Fruit fly (Drosophila melanogaster): Measurements from ENCODE around the gene Pmvk.

Gene Pmvk

DNA sequence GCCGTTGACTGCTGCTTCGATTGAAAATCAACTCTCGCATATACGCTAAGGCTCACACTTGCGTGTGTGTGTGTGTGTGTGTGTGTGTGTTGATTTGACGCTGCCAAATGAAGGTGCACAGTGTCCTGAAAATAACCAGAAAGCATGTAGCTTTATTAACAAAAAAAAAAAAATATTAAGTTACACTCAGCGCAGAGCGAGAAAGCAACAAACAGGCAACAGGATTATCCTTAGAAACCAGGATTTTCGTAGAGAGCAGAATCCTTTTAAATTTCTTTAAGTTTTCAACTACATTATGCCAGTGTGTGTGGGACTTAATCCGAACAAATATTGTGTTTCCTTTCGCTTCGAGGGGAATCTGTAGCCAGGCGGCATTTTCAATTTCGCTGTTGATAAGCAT is 47.9 kb upstream of the Pmvk start (continued):
- peak; percentile 8 for TF ChIP-seq CG2120 (GFP tag; optimal IDR thresholded peaks at IDR 0.05)
- peak; percentile 32; the same call in 1 of the 2 replicates for TF ChIP-seq sob (GFP tag; IDR thresholded peaks at IDR 0.05)
- no peak for TF ChIP-seq hb (GFP tag; IDR thresholded peaks at IDR 0.05; ENCODE audit: partially characterized antibody)
- peak; percentile 5 for TF ChIP-seq gem (tag; optimal IDR thresholded peaks at IDR 0.05)

DNA sequence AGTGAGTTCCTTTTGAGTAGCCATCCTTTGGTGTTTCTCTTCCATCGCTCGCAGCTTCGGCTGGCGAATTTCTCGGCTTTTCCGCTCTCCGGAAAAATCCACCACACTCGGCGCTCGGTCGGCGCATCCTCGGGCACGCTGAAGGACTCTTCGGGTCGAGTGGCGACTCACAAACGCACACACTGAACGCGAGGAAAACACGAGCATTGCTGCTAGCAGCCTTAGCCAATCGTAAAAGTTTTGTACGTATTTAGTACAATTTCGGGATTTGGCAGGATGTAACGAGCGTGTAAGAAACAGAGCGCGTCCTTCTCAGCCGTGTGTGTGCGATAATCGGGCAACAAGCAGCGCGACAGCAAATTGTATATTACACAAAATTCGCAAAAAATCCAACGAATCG is 26.2 kb upstream of the Pmvk start, which contains the start of gene CG46244:
Gene CG46244 (plus strand): TSS at position 252 of the 400 bp plus-strand sequence.
- TF ChIP-seq Jarid2 (GFP tag; optimal IDR thresholded peaks at IDR 0.05) (peak; percentile 2), gsb-n (tag; optimal IDR thresholded peaks at IDR 0.05) (no peak), tio (GFP tag; optimal IDR thresholded peaks at IDR 0.05) (no peak), CG6765 (GFP tag; optimal IDR thresholded peaks at IDR 0.05) (no peak), abd-A (tag; optimal IDR thresholded peaks at IDR 0.05) (peak; percentile 23), Deaf1 (tag; optimal IDR thresholded peaks at IDR 0.05) (peak; percentile 98), CG7839 (tag; optimal IDR thresholded peaks at IDR 0.05) (no peak), so (GFP tag; IDR thresholded peaks at IDR 0.05) (0 out of 3 replicates have a peak, but pooled peaks have one; percentile 19), br (optimal IDR thresholded peaks at IDR 0.05) (no peak), Bgb (GFP tag; IDR thresholded peaks at IDR 0.05; ENCODE audit: partially characterized antibody) (0 out of 2 replicates have a peak, but pooled peaks have one; percentile 21), az2 (GFP tag; optimal IDR thresholded peaks at IDR 0.05) (no peak), CG3163 (GFP tag; optimal IDR thresholded peaks at IDR 0.05) (peak; percentile 49), Trl (optimal IDR thresholded peaks at IDR 0.05) (peak in 1 of 2 experiments; percentile 4), Trl (GFP tag; optimal IDR thresholded peaks at IDR 0.05) (no peak), crc (GFP tag; optimal IDR thresholded peaks at IDR 0.05) (no peak), kni (GFP tag; optimal IDR thresholded peaks at IDR 0.05) (no peak), ems (GFP tag; optimal IDR thresholded peaks at IDR 0.05) (no peak), z (GFP tag; IDR thresholded peaks at IDR 0.05) (peak; percentile 82; the same call in 2 of the 3 replicates), CG12391 (tag; optimal IDR thresholded peaks at IDR 0.05) (no peak), CG10654 (GFP tag; optimal IDR thresholded peaks at IDR 0.05) (no peak), CG4707 (GFP tag; optimal IDR thresholded peaks at IDR 0.05) (no peak), CG14710 (tag; optimal IDR thresholded peaks at IDR 0.05) (no peak), CG11696 (GFP tag; IDR thresholded peaks at IDR 0.05) (no peak), sob (GFP tag; IDR thresholded peaks at IDR 0.05) (no peak), lab (GFP tag; optimal IDR thresholded peaks at IDR 0.05) (no peak), Hey (tag; optimal IDR thresholded peaks at IDR 0.05) (no peak), Nf-YC (tag; optimal IDR thresholded peaks at IDR 0.05) (peak; percentile 91), Nf-YB (GFP tag; optimal IDR thresholded peaks at IDR 0.05) (peak; percentile 73), CG9727 (GFP tag; optimal IDR thresholded peaks at IDR 0.05) (no peak), ara (GFP tag; IDR thresholded peaks at IDR 0.05) (no peak), CG14667 (GFP tag; IDR thresholded peaks at IDR 0.05) (0 out of 2 replicates have a peak, but pooled peaks have one; percentile 8), danr (GFP tag; IDR thresholded peaks at IDR 0.05) (no peak), Dfd (GFP tag; optimal IDR thresholded peaks at IDR 0.05) (no peak), bsh (GFP tag; optimal IDR thresholded peaks at IDR 0.05) (no peak), sens-2 (GFP tag; IDR thresholded peaks at IDR 0.05) (no peak)

- TF ChIP-seq CG12236 (GFP tag; optimal IDR thresholded peaks at IDR 0.05) (no peak), Trl (optimal IDR thresholded peaks at IDR 0.05) (peak; percentile 24 to 43), Trl (GFP tag; optimal IDR thresholded peaks at IDR 0.05) (no peak), zen2 (GFP tag; IDR thresholded peaks at IDR 0.05; ENCODE audit: partially characterized antibody) (0 out of 3 replicates have a peak, but pooled peaks have one; percentile 12), gsb-n (tag; optimal IDR thresholded peaks at IDR 0.05) (no peak), bbx (GFP tag; IDR thresholded peaks at IDR 0.05; ENCODE audit: partially characterized antibody) (0 out of 2 replicates have a peak, but pooled peaks have one; percentile 12), CG18599 (GFP tag; optimal IDR thresholded peaks at IDR 0.05) (no peak), Jarid2 (GFP tag; optimal IDR thresholded peaks at IDR 0.05) (peak; percentile 20), Hr51 (GFP tag; optimal IDR thresholded peaks at IDR 0.05) (peak in 1 of 2 experiments; percentile 7), chn (GFP tag; optimal IDR thresholded peaks at IDR 0.05) (no peak), ap (GFP tag; IDR thresholded peaks at IDR 0.05) (no peak), CG17385 (GFP tag; optimal IDR thresholded peaks at IDR 0.05) (no peak), Blimp-1 (GFP tag; optimal IDR thresholded peaks at IDR 0.05) (no peak), Ets65A (GFP tag) (peak; percentile 71), CG8388 (GFP tag; optimal IDR thresholded peaks at IDR 0.05) (no peak)
Measured at dm6 chr2L:19605365-19605921, 25.3 kb upstream of the Pmvk start.

Measured in whole organism, embryonic.